Fruit fly (Drosophila melanogaster): ENCODE results near the gene Prx5.

DNA sequence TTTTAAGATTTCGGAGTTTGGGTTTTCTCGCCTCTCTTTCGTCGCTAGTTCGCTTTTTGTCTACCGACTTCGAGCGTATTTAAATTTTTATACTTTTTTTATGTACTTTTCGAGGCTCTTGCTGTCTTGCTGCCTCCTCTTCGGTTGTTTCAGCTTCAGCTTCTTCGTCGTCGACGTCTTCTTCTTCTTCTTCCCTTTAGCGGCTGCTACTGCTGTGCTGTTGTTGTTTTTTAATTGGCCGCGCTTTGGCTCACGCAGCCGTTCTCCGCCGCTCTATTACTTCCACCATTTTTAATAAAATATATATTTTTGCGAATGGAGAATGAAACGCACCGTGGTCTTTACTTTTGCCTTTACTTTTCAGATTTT, 29.5 kb upstream of the Prx5 start:
- no peak for TF ChIP-seq insv (optimal IDR thresholded peaks at IDR 0.05)
- TF ChIP-seq Sin3A (optimal IDR thresholded peaks at IDR 0.05) = no peak
- no peak for TF ChIP-seq ttk (optimal IDR thresholded peaks at IDR 0.05)
- no peak for TF ChIP-seq h (optimal IDR thresholded peaks at IDR 0.05)
